Worm (Caenorhabditis elegans) whole organism, L1 larva: ENCODE results near the gene Y51B9A.5.

Source experiments
- aha-1 ChIP-seq: fragments of 150-350 bp; optimal IDR thresholded peaks from 2 replicates; lab custom pipeline; 2014; ENCODE audit warnings: missing biosample characterization, missing genetic modification characterization
- blmp-1 ChIP-seq: fragments of 150-350 bp; optimal IDR thresholded peaks from 2 replicates; lab custom pipeline; 2014; ENCODE audit warnings: missing biosample characterization, missing genetic modification characterization
- ceh-8 ChIP-seq: fragments of 200-800 bp; sonication (Bioruptor generic); optimal IDR thresholded peaks from 2 replicates; lab custom pipeline; 2018; ENCODE audit warnings: mild to moderate bottlenecking, missing genetic modification characterization, moderate library complexity, missing compliant biosample characterization
- efl-1 ChIP-seq, 4 experiments: fragments of 150-350 bp; optimal IDR thresholded peaks in 3 of 4; peaks in 1 of 4; 1 replicate in 1 of 4; 2 replicates in 3 of 4; lab custom pipeline; 2014; ENCODE audit warnings: missing biosample characterization in 2 of 4, missing genetic modification characterization in 2 of 4, missing genetic modification reagents in 2 of 4
- elt-2 ChIP-seq: sonication (generic microtip); optimal IDR thresholded peaks from 2 replicates; lab custom pipeline; 2016; ENCODE audit warnings: missing genetic modification characterization, mild to moderate bottlenecking, inconsistent platforms, missing compliant biosample characterization, missing genetic modification reagents
- fos-1 ChIP-seq: fragments of 150-350 bp; optimal IDR thresholded peaks from 2 replicates; lab custom pipeline; 2014; ENCODE audit warnings: missing biosample characterization, missing genetic modification characterization
- snu-23 ChIP-seq: sonication (generic microtip); optimal IDR thresholded peaks from 2 replicates; lab custom pipeline; 2016; ENCODE audit warnings: missing genetic modification characterization, missing compliant biosample characterization
- sox-4 ChIP-seq: sonication (generic microtip); optimal IDR thresholded peaks from 2 replicates; lab custom pipeline; 2016; ENCODE audit warnings: missing genetic modification characterization, missing compliant biosample characterization
- tbx-2 ChIP-seq: sonication (generic microtip); optimal IDR thresholded peaks from 2 replicates; lab custom pipeline; 2016; ENCODE audit warnings: missing genetic modification characterization, missing compliant biosample characterization
- unc-130 ChIP-seq: fragments of 150-350 bp; optimal IDR thresholded peaks from 2 replicates; lab custom pipeline; 2017; ENCODE audit warnings: missing biosample characterization, missing genetic modification characterization, inconsistent platforms
- unc-62 ChIP-seq: fragments of 150-350 bp; optimal IDR thresholded peaks from 2 replicates; lab custom pipeline; 2014; ENCODE audit warnings: missing biosample characterization, missing genetic modification reagents, missing genetic modification characterization
- vab-15 ChIP-seq: sonication (generic microtip); optimal IDR thresholded peaks from 2 replicates; lab custom pipeline; 2017; ENCODE audit warnings: missing genotype, mild to moderate bottlenecking, missing genetic modification characterization, missing compliant biosample characterization

DNA sequence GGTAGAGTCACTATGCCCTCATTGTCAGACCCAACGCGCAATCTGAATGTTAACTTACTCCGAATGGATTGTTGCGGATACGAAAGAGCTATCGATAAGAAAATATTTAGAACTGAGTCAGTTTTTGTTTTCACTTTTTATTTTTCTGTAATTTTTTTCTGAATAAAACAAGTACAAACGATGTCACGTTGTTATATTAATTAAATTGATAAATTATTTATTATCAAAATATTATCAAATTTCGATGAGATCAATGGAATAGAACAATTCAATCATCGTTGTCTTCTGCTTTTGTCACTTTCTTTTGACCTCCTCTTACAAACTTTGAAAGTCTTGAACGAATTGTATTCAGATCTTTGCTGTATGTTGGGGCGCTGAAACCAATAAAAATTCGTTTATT lies 3.1 kb downstream of the Y51B9A.5 start, which contains the start of gene mpz-6:
- TF ChIP-seq unc-62 (GFP tag; lab: Kevin White, UChicago) (no peak), sox-4 (tag; lab: Kevin White, UChicago) (no peak), fos-1 (tag; lab: Kevin White, UChicago) (no peak), ceh-8 (GFP tag; lab: Kevin White, UChicago) (no peak), vab-15 (tag; lab: Kevin White, UChicago) (no peak), efl-1 (optimal IDR thresholded peaks at IDR 0.05; lab: Kevin White, UChicago) (no peak), efl-1 (GFP tag; optimal IDR thresholded peaks at IDR 0.05 in 1 of 2; lab: Kevin White, UChicago) (no peak), blmp-1 (tag; lab: Kevin White, UChicago) (no peak), snu-23 (GFP tag; lab: Kevin White, UChicago) (no peak), unc-130 (tag; lab: Kevin White, UChicago) (no peak), elt-2 (no peak), tbx-2 (tag; lab: Kevin White, UChicago) (no peak), aha-1 (tag; lab: Kevin White, UChicago) (no peak)
